Worm (Caenorhabditis elegans): ENCODE measurements around the gene C06G1.1.

The C06G1.1 gene

DNA sequence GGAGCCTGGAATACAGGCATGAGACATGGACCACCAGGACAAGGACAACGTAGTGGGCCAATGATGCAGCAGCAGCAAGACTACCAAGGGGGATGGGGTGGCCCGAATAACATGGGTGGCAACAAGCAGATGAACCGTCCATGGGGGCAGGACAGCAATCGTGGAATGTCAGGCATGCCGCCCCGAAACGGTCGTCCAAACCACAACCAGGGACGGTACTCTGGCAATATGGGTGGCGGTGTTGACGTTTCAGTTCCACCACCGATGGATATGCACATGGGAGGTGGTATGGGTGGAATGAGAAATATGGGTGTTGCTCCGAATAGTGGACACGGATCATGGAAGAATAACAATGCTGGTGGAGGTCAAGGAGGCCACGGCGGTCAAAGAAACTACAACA, 19.1 kb upstream of the C06G1.1 start:
- TF ChIP-seq unc-62 (GFP tag; optimal IDR thresholded peaks at IDR 0.05): no peak

DNA sequence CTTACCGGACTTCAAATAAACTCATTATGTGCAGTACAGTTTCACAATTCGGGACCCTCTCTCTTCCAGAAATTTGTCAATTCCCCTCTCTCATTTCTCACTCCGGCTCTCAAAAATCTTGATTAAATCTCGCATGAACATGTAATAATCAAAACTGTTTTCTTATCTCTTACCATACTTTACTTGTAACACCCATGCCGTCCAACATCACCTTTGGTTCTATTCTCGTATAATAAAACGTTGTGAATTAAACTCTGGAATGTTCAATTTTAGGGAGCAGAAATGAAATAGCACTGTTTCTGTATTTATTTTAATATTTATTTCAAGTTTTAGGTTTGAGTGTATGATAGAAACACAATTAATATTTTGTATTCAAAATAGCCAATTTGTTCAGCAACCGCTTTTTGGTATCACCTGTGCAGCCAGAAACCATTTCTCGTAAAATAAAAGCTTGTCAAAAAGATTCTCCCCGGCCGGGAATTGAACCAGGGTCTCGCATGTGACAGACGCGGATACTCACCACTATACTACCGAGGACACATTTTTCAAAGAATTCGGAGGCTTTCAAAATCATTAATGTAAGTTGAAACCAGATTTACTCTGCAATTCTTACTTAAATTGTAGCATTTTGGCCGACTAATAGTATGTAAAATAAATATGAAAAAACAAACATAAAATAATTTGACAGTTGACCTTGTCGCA, 15.6 kb upstream of the C06G1.1 start:
- no peak for TF ChIP-seq unc-62 (GFP tag; optimal IDR thresholded peaks at IDR 0.05)

DNA sequence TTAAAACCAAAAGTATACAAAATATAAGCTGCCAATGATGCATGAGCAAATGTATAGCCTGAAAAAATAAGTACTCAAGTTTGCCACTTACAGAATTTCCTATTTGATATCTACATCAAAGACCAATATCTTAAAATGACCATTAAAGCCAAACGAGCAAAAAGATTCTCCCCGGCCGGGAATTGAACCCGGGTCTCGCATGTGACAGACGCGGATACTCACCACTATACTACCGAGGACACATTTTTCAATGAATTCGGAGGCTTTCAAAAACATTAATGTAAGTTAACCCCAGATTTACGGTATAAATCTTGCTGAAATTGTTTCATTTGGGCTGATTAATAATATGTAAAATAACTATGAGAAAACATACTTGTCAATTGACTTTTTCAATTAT, 15.0 kb upstream of the C06G1.1 start:
- no peak for TF ChIP-seq unc-62 (GFP tag; optimal IDR thresholded peaks at IDR 0.05)

DNA sequence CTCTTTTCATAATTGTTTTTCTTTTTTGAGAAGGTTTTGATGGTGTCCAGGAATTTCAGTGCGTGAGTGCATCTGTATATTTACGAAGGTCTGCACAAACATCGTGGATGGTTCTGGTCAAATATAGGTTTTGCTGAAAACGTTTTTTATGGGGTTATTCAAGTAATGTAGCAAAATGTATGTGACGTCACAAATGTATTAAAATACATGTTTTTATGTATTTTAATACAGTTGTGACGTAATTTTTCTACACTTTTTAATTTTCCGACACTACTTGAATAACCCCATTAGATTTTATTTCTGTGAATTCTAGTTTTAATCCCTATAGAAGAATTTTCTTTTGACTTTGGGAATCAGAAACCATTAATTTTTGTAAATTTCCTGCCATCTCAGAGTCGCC, 14.4 kb upstream of the C06G1.1 start:
- no peak for TF ChIP-seq unc-62 (GFP tag; optimal IDR thresholded peaks at IDR 0.05)

- no peak for TF ChIP-seq unc-62 (GFP tag; optimal IDR thresholded peaks at IDR 0.05)
Measured at ce11 chrX:16619158-16619557, 14.0 kb upstream of the C06G1.1 start.

ce11 chrX:16621467-16621866, 11.7 kb upstream of the C06G1.1 start, which contains the start of gene cpg-19:
Gene cpg-19 (plus strand): TSS chrX:16621807.
- TF ChIP-seq unc-62 (GFP tag; optimal IDR thresholded peaks at IDR 0.05): no peak

- TF ChIP-seq unc-62 (GFP tag; optimal IDR thresholded peaks at IDR 0.05): no peak
Measured at ce11 chrX:16623269-16623668, 9.9 kb upstream of the C06G1.1 start.

DNA sequence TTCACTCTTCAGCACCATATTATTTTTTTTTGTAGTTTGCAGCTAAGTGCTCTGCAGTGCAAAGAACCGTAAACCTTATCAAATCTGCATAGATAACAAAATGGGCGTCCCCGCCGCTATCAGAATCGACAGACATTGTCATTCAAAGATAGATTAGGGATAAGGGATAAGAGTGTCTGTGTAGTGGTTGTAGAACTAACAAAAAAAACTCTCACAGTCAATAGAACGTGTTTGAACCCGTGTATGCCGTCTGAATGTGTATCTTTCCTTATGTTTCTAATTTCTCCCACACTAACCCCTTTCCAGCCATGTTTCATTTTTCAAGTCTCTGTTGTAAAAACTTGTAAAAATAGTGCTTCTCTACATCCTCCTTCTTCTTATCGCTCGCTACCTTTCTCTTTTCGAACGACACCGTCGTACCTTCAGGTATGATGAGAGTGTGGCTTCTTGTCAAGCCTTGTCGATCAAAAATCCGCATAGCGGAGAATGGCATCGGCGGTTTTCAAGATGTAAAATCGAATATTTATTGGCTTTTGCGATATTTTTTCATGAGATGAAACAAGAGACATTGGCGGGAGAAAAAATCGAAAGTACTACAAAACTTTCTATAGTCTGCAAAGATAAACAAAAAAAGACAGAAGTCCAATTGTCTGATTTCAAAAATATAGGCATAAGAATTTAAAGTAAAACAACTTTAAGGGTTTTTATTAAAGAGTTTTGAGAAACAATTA, 7.9 kb upstream of the C06G1.1 start:
- TF ChIP-seq unc-62 (GFP tag; optimal IDR thresholded peaks at IDR 0.05): no peak

DNA sequence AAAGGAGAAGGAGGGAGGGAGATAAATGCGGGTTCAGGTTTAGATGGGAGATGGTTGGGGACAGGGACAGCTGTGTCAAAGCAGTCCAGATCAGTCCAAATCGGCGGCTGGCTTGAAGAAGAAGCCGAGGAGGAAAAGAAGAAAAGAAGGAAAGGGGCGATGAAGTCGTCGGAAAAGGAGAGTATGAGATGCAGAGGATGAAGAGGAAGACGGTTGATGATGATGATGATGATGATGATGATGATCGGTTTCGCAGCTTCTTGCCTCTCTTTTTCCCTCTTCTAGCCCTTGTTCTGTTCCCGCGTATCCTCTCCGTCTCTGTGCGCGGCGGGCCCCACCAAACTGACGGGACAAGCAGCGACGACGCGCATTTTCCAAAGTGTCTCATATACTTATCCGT, 6.3 kb upstream of the C06G1.1 start:
- no peak for TF ChIP-seq unc-62 (GFP tag; optimal IDR thresholded peaks at IDR 0.05)

ce11 chrX:16629168-16629567, 4.0 kb upstream of the C06G1.1 start:
- no peak for TF ChIP-seq unc-62 (GFP tag; optimal IDR thresholded peaks at IDR 0.05)

- no peak for TF ChIP-seq unc-62 (GFP tag; optimal IDR thresholded peaks at IDR 0.05)
Measured at ce11 chrX:16629773-16630172, 3.4 kb upstream of the C06G1.1 start.

- no peak for TF ChIP-seq unc-62 (GFP tag; optimal IDR thresholded peaks at IDR 0.05)
Measured at ce11 chrX:16631847-16632246, 1.3 kb upstream of the C06G1.1 start.

- TF ChIP-seq unc-62 (GFP tag; optimal IDR thresholded peaks at IDR 0.05): no peak
Measured at ce11 chrX:16634103-16634502, 951 bp downstream of the C06G1.1 start.

ce11 chrX:16634708-16635107, 1.6 kb downstream of the C06G1.1 start:
- TF ChIP-seq unc-62 (GFP tag; optimal IDR thresholded peaks at IDR 0.05): no peak

DNA sequence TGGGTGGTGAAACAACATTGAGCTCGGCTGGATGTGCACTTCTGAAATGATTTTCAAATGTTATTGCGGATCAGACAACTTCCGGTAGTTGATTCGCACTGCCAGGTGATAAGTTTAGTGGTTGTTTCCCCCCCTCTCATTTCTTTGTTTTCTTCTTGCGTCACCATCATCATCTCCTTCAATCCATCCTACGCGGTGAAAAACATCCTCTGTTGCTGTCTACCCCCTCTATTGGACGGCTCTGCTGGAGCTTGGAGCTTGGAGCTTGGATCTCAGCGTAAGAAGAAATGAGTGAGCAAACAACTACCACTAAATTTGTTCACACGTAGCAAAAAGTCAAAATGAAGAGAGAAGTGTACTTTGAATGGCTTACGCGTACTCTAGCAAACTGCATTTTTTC, 8.5 kb downstream of the C06G1.1 start:
- no peak for TF ChIP-seq unc-62 (GFP tag; optimal IDR thresholded peaks at IDR 0.05)

- no peak for TF ChIP-seq unc-62 (GFP tag; optimal IDR thresholded peaks at IDR 0.05)
Measured at ce11 chrX:16643246-16643645, 10.1 kb downstream of the C06G1.1 start.

- no peak for TF ChIP-seq unc-62 (GFP tag; optimal IDR thresholded peaks at IDR 0.05)
Measured at ce11 chrX:16644889-16645288, 11.7 kb downstream of the C06G1.1 start.
